Fruit fly (Drosophila melanogaster) whole organism: Measurements from ENCODE around the gene CG13377.

Experiments used
- CG8478 ChIP-seq: fragments of >200 bp; optimal IDR thresholded peaks from 2 replicates; lab custom pipeline; 2018; ENCODE audit warnings: inconsistent platforms
- Dll ChIP-seq: fragments of >200 bp; optimal IDR thresholded peaks from 2 replicates; lab custom pipeline; 2017
- EcR ChIP-seq, 2 experiments: fragments of >200 bp; optimal IDR thresholded peaks; 2 replicates each; lab custom pipeline; 2017; ENCODE audit warnings: missing biosample characterization in 2 of 2, missing genetic modification characterization in 2 of 2, missing genetic modification reagents in 2 of 2
- pan ChIP-seq: fragments of >200 bp; optimal IDR thresholded peaks from 2 replicates; lab custom pipeline; 2017
- psq ChIP-seq: fragments of >200 bp; optimal IDR thresholded peaks from 2 replicates; lab custom pipeline; 2017
- usp ChIP-seq: fragments of >200 bp; optimal IDR thresholded peaks from 2 replicates; lab custom pipeline; 2017; ENCODE audit warnings: missing biosample characterization, missing genetic modification characterization, mixed read lengths

Gene CG13377

dm6 chrX:266978-267439 is 3.2 kb upstream of the CG13377 start, which contains the start of gene CG13376:
TSS of gene CG13376 (minus strand) at chrX:267028.
- no peak for TF ChIP-seq usp (GFP tag; lab: Kevin White, UChicago)
- no peak for TF ChIP-seq Dll (lab: Kevin White, UChicago)
- TF ChIP-seq pan (lab: Kevin White, UChicago), result no peak
- TF ChIP-seq psq (lab: Kevin White, UChicago), result no peak
- no peak for TF ChIP-seq CG8478 (lab: Kevin White, UChicago)

dm6 chrX:265692-266091 is 1.9 kb upstream of the CG13377 start:
- TF ChIP-seq CG8478 (lab: Kevin White, UChicago) (no peak), Dll (lab: Kevin White, UChicago) (no peak), pan (lab: Kevin White, UChicago) (no peak), EcR (GFP tag; optimal IDR thresholded peaks at IDR 0.05; lab: Kevin White, UChicago) (no peak), usp (GFP tag; lab: Kevin White, UChicago) (no peak), psq (lab: Kevin White, UChicago) (no peak)

- TF ChIP-seq Dll (lab: Kevin White, UChicago) (no peak), psq (lab: Kevin White, UChicago) (no peak), EcR (GFP tag; optimal IDR thresholded peaks at IDR 0.05; lab: Kevin White, UChicago) (no peak), usp (GFP tag; lab: Kevin White, UChicago) (no peak), CG8478 (lab: Kevin White, UChicago) (no peak), pan (lab: Kevin White, UChicago) (no peak)
These were observed 963 bp downstream of the CG13377 start for dm6 chrX:262836-263235.

- TF ChIP-seq pan (lab: Kevin White, UChicago) (no peak), usp (GFP tag; lab: Kevin White, UChicago) (no peak), CG8478 (lab: Kevin White, UChicago) (no peak), psq (lab: Kevin White, UChicago) (no peak), EcR (GFP tag; optimal IDR thresholded peaks at IDR 0.05; lab: Kevin White, UChicago) (no peak), Dll (lab: Kevin White, UChicago) (no peak)
These were observed 8.4 kb downstream of the CG13377 start, which contains the start of gene cin for dm6 chrX:255369-255768. TSS of gene cin (plus strand) at chrX:255674.

dm6 chrX:254690-255089 is 9.1 kb downstream of the CG13377 start, which contains the start of gene CG42376:
TSS of gene CG42376 (plus strand) at chrX:254876.
- TF ChIP-seq psq (lab: Kevin White, UChicago) (no peak), usp (GFP tag; lab: Kevin White, UChicago) (no peak), CG8478 (lab: Kevin White, UChicago) (no peak), pan (lab: Kevin White, UChicago) (no peak), Dll (lab: Kevin White, UChicago) (no peak), EcR (GFP tag; optimal IDR thresholded peaks at IDR 0.05; lab: Kevin White, UChicago) (no peak)

dm6 chrX:247329-247728 is 16.5 kb downstream of the CG13377 start:
- TF ChIP-seq CG8478 (lab: Kevin White, UChicago) (no peak), pan (lab: Kevin White, UChicago) (peak; percentile 37)

- TF ChIP-seq usp (GFP tag; lab: Kevin White, UChicago), result no peak
- TF ChIP-seq pan (lab: Kevin White, UChicago), result no peak
- no peak for TF ChIP-seq CG8478 (lab: Kevin White, UChicago)
- no peak for TF ChIP-seq EcR (GFP tag; optimal IDR thresholded peaks at IDR 0.05; lab: Kevin White, UChicago)
These were observed 18.0 kb downstream of the CG13377 start, which contains the start of the genes CG3038 and G9a for dm6 chrX:245802-246201. TSS of gene CG3038 (minus strand) at chrX:245856. TSS of gene G9a (plus strand) at chrX:245978.
